Worm (Caenorhabditis elegans) whole organism, late embryonic: Measurements from ENCODE around the gene lin-9.
A peak's percentile ranks its signal among the peaks of the same experiment; 100 is the strongest.

Source experiments
- C08G9.2 ChIP-seq: sonication (generic microtip); optimal IDR thresholded peaks from 2 replicates; lab custom pipeline; 2016; ENCODE audit warnings: mild to moderate bottlenecking, missing genetic modification characterization, moderate library complexity, missing compliant biosample characterization
- C38D4.7 ChIP-seq: fragments of 200-800 bp; sonication (Bioruptor generic); optimal IDR thresholded peaks from 2 replicates; lab custom pipeline; 2018; ENCODE audit warnings: mild to moderate bottlenecking, missing genetic modification characterization, moderate library complexity, missing compliant biosample characterization
- K02D7.2 ChIP-seq: sonication (generic microtip); optimal IDR thresholded peaks from 2 replicates; lab custom pipeline; 2017; ENCODE audit warnings: mild to moderate bottlenecking, missing genetic modification characterization, missing compliant biosample characterization
- T23F11.4 ChIP-seq: fragments of 200-800 bp; sonication (Bioruptor generic); optimal IDR thresholded peaks from 2 replicates; lab custom pipeline; 2018; ENCODE audit warnings: mild to moderate bottlenecking, missing genetic modification characterization, missing compliant biosample characterization
- ahr-1 ChIP-seq: sonication (generic microtip); optimal IDR thresholded peaks from 2 replicates; lab custom pipeline; 2016; ENCODE audit warnings: missing genetic modification characterization, missing compliant biosample characterization
- ceh-2 ChIP-seq: sonication (generic microtip); optimal IDR thresholded peaks from 2 replicates; lab custom pipeline; 2016; ENCODE audit warnings: missing genotype, missing genetic modification characterization, missing compliant biosample characterization
- ceh-31 ChIP-seq: sonication (generic microtip); optimal IDR thresholded peaks from 2 replicates; lab custom pipeline; 2016; ENCODE audit warnings: missing genetic modification characterization, missing compliant biosample characterization
- dmd-4 ChIP-seq: sonication (generic microtip); optimal IDR thresholded peaks from 2 replicates; lab custom pipeline; 2016; ENCODE audit warnings: borderline replicate concordance, missing genetic modification characterization, missing compliant biosample characterization
- dve-1 ChIP-seq: sonication (generic microtip); optimal IDR thresholded peaks from 2 replicates; lab custom pipeline; 2017; ENCODE audit warnings: antibody characterized with exemption, mild to moderate bottlenecking, missing genetic modification characterization, missing compliant biosample characterization
- fkh-6 ChIP-seq: sonication (generic microtip); optimal IDR thresholded peaks from 2 replicates; lab custom pipeline; 2016; ENCODE audit warnings: missing genetic modification characterization, missing compliant biosample characterization
- hlh-13 ChIP-seq: fragments of 200-800 bp; sonication (Bioruptor generic); optimal IDR thresholded peaks from 2 replicates; lab custom pipeline; 2018; ENCODE audit warnings: mild to moderate bottlenecking, missing genetic modification characterization, missing compliant biosample characterization
- hlh-30 ChIP-seq: sonication (generic microtip); optimal IDR thresholded peaks from 2 replicates; lab custom pipeline; 2017; ENCODE audit warnings: antibody characterized with exemption, missing genetic modification characterization, missing compliant biosample characterization; ENCODE audit not compliant: insufficient read depth
- lim-6 ChIP-seq: sonication (generic microtip); optimal IDR thresholded peaks from 2 replicates; lab custom pipeline; 2016; ENCODE audit warnings: missing genetic modification characterization, missing compliant biosample characterization
- mec-3 ChIP-seq: sonication (generic microtip); optimal IDR thresholded peaks from 2 replicates; lab custom pipeline; 2016; ENCODE audit warnings: borderline replicate concordance, missing genetic modification characterization, missing compliant biosample characterization
- nfya-1 ChIP-seq: sonication (generic microtip); optimal IDR thresholded peaks from 2 replicates; lab custom pipeline; 2017; ENCODE audit warnings: missing genetic modification characterization, mild to moderate bottlenecking, missing compliant biosample characterization, antibody characterized with exemption, moderate library complexity
- nhr-11 ChIP-seq: fragments of 150-350 bp; optimal IDR thresholded peaks from 2 replicates; lab custom pipeline; 2014; ENCODE audit warnings: missing biosample characterization, missing genetic modification characterization
- nhr-232 ChIP-seq: sonication (generic microtip); optimal IDR thresholded peaks from 2 replicates; lab custom pipeline; 2016; ENCODE audit warnings: missing genetic modification characterization, missing compliant biosample characterization
- npax-4 ChIP-seq: sonication (generic microtip); optimal IDR thresholded peaks from 2 replicates; lab custom pipeline; 2016; ENCODE audit warnings: missing genetic modification characterization, missing compliant biosample characterization
- pat-9 ChIP-seq: fragments of 200-800 bp; sonication (Bioruptor generic); optimal IDR thresholded peaks from 2 replicates; lab custom pipeline; 2018; ENCODE audit warnings: mild to moderate bottlenecking, missing genetic modification characterization, moderate library complexity, missing compliant biosample characterization
- pax-1 ChIP-seq: fragments of 150-350 bp; optimal IDR thresholded peaks from 2 replicates; lab custom pipeline; 2014; ENCODE audit warnings: missing biosample characterization, missing genetic modification characterization
- pha-2 ChIP-seq: sonication (generic microtip); optimal IDR thresholded peaks from 2 replicates; lab custom pipeline; 2017; ENCODE audit warnings: mild to moderate bottlenecking, missing genetic modification characterization, missing compliant biosample characterization
- ref-2 ChIP-seq: sonication (generic microtip); optimal IDR thresholded peaks from 2 replicates; lab custom pipeline; 2016; ENCODE audit warnings: missing genetic modification characterization, missing compliant biosample characterization
- sox-2 ChIP-seq: fragments of 200-800 bp; sonication (Bioruptor generic); IDR thresholded peaks from 2 replicates; pipeline ENCODE4 v1.3.6; 2022; ENCODE audit warnings: missing genetic modification reagents, missing genetic modification characterization, missing compliant biosample characterization
- sox-4 ChIP-seq: sonication (generic microtip); optimal IDR thresholded peaks from 2 replicates; lab custom pipeline; 2017; ENCODE audit warnings: mild to moderate bottlenecking, missing genetic modification characterization, inconsistent platforms, missing compliant biosample characterization
- syd-9 ChIP-seq: sonication (generic microtip); optimal IDR thresholded peaks from 2 replicates; lab custom pipeline; 2016; ENCODE audit warnings: mild to moderate bottlenecking, missing genetic modification characterization, moderate library complexity, missing compliant biosample characterization
- tbx-2 ChIP-seq: sonication (generic microtip); optimal IDR thresholded peaks from 2 replicates; lab custom pipeline; 2016; ENCODE audit warnings: missing genetic modification characterization, missing compliant biosample characterization
- unc-3 ChIP-seq, 2 experiments: fragments of 200-800 bp in 1 of 2; sonication (Bioruptor generic) in 1 of 2; sonication (generic microtip) in 1 of 2; conservative IDR thresholded peaks in 1 of 2; optimal IDR thresholded peaks in 1 of 2; 2 replicates each; pipeline versions ENCODE4 v1.3.6 to Lab custom; 2016 to 2022; ENCODE audit warnings: missing compliant biosample characterization in 2 of 2, missing genetic modification characterization in 2 of 2, missing genetic modification reagents in 1 of 2
- unc-42 ChIP-seq: sonication (generic microtip); optimal IDR thresholded peaks from 2 replicates; lab custom pipeline; 2016; ENCODE audit warnings: missing genotype, missing genetic modification characterization, missing compliant biosample characterization
- unc-86 ChIP-seq: sonication (generic microtip); optimal IDR thresholded peaks from 2 replicates; lab custom pipeline; 2016; ENCODE audit warnings: missing genetic modification characterization, missing compliant biosample characterization
- ztf-16 ChIP-seq: sonication (generic microtip); optimal IDR thresholded peaks from 2 replicates; lab custom pipeline; 2017; ENCODE audit warnings: missing genetic modification characterization, missing compliant biosample characterization

Gene lin-9

DNA sequence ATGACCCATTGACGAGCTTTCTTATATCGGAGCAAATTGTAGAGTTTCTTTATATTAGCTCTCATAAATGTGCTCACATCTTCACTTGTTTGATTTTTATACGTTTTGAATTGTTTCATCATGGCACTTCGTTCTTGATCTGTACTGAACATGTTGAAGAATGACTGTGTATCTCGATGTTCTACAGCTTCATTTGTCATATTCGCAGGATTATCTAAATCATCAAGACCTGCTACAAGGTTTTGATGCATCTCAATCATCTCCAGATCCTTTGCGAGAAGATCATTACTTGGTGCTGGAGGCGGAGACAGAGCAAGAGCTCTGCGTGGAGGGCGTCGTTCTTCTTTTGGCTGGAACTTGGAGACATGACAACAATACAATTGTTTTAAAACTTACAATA, 668 bp downstream of the lin-9 start:
- no peak for TF ChIP-seq ceh-31 (tag; lab: Kevin White, UChicago)
- TF ChIP-seq fkh-6 (tag; lab: Kevin White, UChicago): no peak
- TF ChIP-seq hlh-13 (GFP tag; lab: Kevin White, UChicago): no peak
- no peak for TF ChIP-seq K02D7.2
- no peak for TF ChIP-seq nhr-11 (tag; lab: Kevin White, UChicago)
- no peak for TF ChIP-seq sox-2 (GFP tag; lab: Robert Waterston, UW)
- no peak for TF ChIP-seq unc-3 (GFP tag; conservative IDR thresholded peaks at IDR 0.05; lab: Robert Waterston, UW)
- TF ChIP-seq unc-3 (tag; optimal IDR thresholded peaks at IDR 0.05; lab: Kevin White, UChicago): no peak
- TF ChIP-seq ceh-2 (tag; lab: Kevin White, UChicago): no peak
- TF ChIP-seq dmd-4 (tag; lab: Kevin White, UChicago): no peak
- TF ChIP-seq C08G9.2 (tag; lab: Kevin White, UChicago): no peak
- no peak for TF ChIP-seq sox-4 (tag; lab: Kevin White, UChicago)

DNA sequence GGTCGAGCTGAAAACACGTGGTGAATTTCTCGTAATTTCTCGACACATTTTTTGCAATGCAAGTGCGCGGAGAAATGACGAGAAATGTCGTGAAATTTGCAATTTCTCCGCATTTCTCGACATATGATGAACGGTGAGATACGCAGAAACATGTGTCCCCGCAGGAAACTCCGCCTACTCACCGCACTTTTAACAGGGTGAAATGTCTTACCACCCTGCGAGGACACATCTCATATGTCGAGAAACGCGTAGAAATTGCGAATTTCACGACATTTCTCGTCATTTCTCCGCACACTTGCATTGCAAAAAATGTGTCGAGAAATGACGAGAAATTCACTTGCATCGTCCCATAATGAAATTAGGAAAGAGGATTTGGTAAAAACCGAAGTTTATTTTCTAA, 2.9 kb downstream of the lin-9 start:
- TF ChIP-seq tbx-2 (tag; lab: Kevin White, UChicago): peak; percentile 11
- TF ChIP-seq ceh-31 (tag; lab: Kevin White, UChicago): peak; percentile 8
- TF ChIP-seq ref-2 (tag; lab: Kevin White, UChicago): peak; percentile 45
- TF ChIP-seq, all 69 proteins: peak for 3; not testable (repeated sequence) for 66

DNA sequence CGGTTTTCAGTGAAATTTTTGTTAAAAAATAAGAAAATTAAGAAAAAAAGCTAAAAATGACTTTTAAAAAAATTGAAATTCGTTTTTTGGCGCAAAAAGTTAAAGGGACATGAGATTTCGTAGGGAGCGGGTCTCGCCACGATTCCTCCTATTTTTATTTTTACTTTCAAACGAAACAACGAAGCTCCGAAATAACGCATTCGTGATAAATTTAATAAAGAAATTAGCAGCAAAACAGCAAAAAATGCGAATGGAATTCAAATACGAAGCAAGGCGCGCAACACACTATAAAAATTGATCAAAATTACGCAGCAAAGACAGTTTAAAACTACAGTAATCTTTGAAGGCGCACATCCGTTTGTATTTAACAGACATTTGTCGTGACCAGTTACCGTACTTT, 4.2 kb downstream of the lin-9 start:
- no peak for TF ChIP-seq nfya-1 (tag; lab: Kevin White, UChicago)
- peak; percentile 56 for TF ChIP-seq unc-42
- TF ChIP-seq, all 69 proteins: peak for 1

DNA sequence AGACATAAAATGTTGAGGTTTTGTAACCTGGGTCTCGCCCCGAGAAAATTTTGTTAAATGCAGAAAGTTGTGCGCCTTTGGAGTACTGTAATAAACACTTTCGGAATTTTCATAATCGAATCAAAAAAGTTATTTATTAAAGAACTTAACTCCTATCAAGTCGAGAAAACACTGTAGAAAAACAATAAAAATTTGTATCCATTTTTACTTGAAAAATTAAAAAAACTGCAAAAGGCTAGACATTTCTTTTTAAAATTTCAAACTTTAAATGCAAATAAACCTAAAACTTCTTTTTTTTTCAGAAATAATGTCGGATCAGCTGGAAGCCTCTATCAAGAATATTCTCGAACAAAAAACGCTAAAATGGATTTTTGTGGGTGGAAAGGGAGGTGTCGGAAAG, 9.1 kb downstream of the lin-9 start, which contains the start of gene asna-1:
asna-1 (plus strand) TSS at position 301 of the 400 bp plus-strand sequence.
- TF ChIP-seq npax-4 (tag; lab: Kevin White, UChicago) (no peak), pat-9 (no peak), pax-1 (no peak)

DNA sequence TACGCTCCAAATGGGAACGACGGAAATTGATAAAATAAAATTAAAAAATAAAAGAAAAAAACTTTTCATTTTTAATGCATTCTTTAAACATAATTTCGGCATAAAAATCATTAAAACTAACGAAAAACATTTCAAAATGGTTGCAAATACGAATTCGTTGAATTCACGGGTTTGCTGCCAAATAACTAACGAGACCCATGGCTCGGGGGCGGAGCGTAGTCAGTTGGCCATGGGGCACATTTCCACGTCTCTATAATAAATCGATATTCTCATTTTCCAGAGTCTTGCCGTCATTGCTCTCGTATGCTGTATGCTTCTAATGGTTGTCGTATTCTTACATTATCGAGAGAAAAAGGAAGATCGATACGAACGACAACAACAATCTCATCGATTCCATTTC, 10.5 kb downstream of the lin-9 start, which contains the start of gene ZK637.4:
ZK637.4 (plus strand) TSS at position 301 of the 400 bp plus-strand sequence.
- TF ChIP-seq ahr-1 (tag; lab: Kevin White, UChicago) (no peak), nhr-232 (tag; lab: Kevin White, UChicago) (no peak), ceh-31 (tag; lab: Kevin White, UChicago) (no peak), T23F11.4 (GFP tag; lab: Kevin White, UChicago) (no peak), dve-1 (tag; lab: Kevin White, UChicago) (no peak), syd-9 (tag; lab: Kevin White, UChicago) (no peak), unc-86 (tag; lab: Kevin White, UChicago) (no peak), mec-3 (tag; lab: Kevin White, UChicago) (no peak), C38D4.7 (GFP tag; lab: Kevin White, UChicago) (no peak), fkh-6 (tag; lab: Kevin White, UChicago) (no peak)

DNA sequence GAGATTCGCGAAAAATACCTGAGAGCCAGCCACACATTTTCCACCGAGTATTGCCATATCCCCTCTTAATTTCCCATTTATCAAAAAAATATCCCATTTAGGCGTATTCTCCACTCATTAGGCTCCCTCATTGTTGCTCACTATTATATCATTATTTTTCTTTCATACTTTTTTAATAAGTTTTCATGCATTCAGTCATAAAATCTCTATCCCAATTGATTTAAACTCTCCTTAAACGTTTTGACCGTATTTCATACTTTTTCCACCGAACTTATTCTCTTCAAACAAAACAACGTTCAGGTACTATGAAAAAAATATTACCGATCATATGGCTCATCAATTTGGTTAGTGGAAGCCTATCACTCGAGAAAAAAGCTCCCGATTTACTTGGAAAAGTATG, 14.0 kb downstream of the lin-9 start, which contains the start of gene lnkn-1:
lnkn-1 (plus strand) TSS at position 301 of the 400 bp plus-strand sequence.
- TF ChIP-seq pha-2 (tag; lab: Kevin White, UChicago) (no peak), hlh-30 (tag; lab: Kevin White, UChicago) (no peak), nhr-232 (tag; lab: Kevin White, UChicago) (no peak), lim-6 (tag; lab: Kevin White, UChicago) (no peak), ztf-16 (tag; lab: Kevin White, UChicago) (no peak)
